Worm (Caenorhabditis elegans): Measurements from ENCODE around the gene C04B4.5.

Gene C04B4.5

ce11 chrX:12321357-12321756, 33.2 kb upstream of the C04B4.5 start, which contains the start of gene F17A2.13:
F17A2.13 (plus strand) TSS chrX:12321657.
- TF ChIP-seq dpl-1 (GFP tag; optimal IDR thresholded peaks at IDR 0.05) (no peak), ceh-27 (GFP tag; optimal IDR thresholded peaks at IDR 0.05) (no peak), F57A8.1 (GFP tag; optimal IDR thresholded peaks at IDR 0.05) (no peak), hlh-26 (GFP tag; conservative IDR thresholded peaks at IDR 0.05) (no peak), let-526 (GFP tag; IDR thresholded peaks at IDR 0.05) (no peak), lin-40 (tag; optimal IDR thresholded peaks at IDR 0.05) (no peak), akir-1 (GFP tag; optimal IDR thresholded peaks at IDR 0.05) (no peak), bed-2 (GFP tag; IDR thresholded peaks at IDR 0.05) (no peak), Y53G8AR.9 (GFP tag; conservative IDR thresholded peaks at IDR 0.05) (no peak), lin-26 (GFP tag; IDR thresholded peaks at IDR 0.05) (no peak), ZK185.1 (tag; optimal IDR thresholded peaks at IDR 0.05; ENCODE audit: poor library complexity, severe bottlenecking) (no peak), aptf-3 (GFP tag; IDR thresholded peaks at IDR 0.05) (no peak)

ce11 chrX:12320737-12321136, 32.6 kb upstream of the C04B4.5 start, which contains the start of gene ceh-40:
ceh-40 (minus strand) TSS chrX:12320777.
- TF ChIP-seq unc-62 (GFP tag; optimal IDR thresholded peaks at IDR 0.05) = peak; percentile 5
- no peak for TF ChIP-seq nhr-179 (tag; optimal IDR thresholded peaks at IDR 0.05)

- TF ChIP-seq lin-40 (tag; optimal IDR thresholded peaks at IDR 0.05) (no peak), K12H6.12 (tag; optimal IDR thresholded peaks at IDR 0.05) (no peak), ZK185.1 (tag; optimal IDR thresholded peaks at IDR 0.05; ENCODE audit: poor library complexity, severe bottlenecking) (no peak), tlf-1 (GFP tag; optimal IDR thresholded peaks at IDR 0.05) (no peak), K11D2.4 (GFP tag; IDR thresholded peaks at IDR 0.05) (no peak), Y53G8AR.9 (GFP tag; conservative IDR thresholded peaks at IDR 0.05) (no peak)
Observed at ce11 chrX:12317560-12317959, 29.4 kb upstream of the C04B4.5 start.

ce11 chrX:12315268-12315667, 27.1 kb upstream of the C04B4.5 start, which contains the start of gene xtr-2:
xtr-2 (plus strand) TSS chrX:12315568.
- TF ChIP-seq ztf-18 (tag; optimal IDR thresholded peaks at IDR 0.05) = no peak
- TF ChIP-seq egrh-3 (GFP tag; IDR thresholded peaks at IDR 0.05) = no peak

ce11 chrX:12314395-12314794, 26.2 kb upstream of the C04B4.5 start:
- TF ChIP-seq ceh-100 (GFP tag; IDR thresholded peaks at IDR 0.05) (no peak), madf-8 (GFP tag; conservative IDR thresholded peaks at IDR 0.05) (no peak), nfya-1 (tag; optimal IDR thresholded peaks at IDR 0.05; ENCODE audit: borderline replicate concordance, insufficient read depth) (no peak), rcor-1 (GFP tag; IDR thresholded peaks at IDR 0.05) (no peak), Y67H2A.10 (GFP tag; conservative IDR thresholded peaks at IDR 0.05) (no peak), sptf-2 (GFP tag; optimal IDR thresholded peaks at IDR 0.05) (no peak), hmg-1.2 (GFP tag; IDR thresholded peaks at IDR 0.05) (no peak), K11D2.4 (GFP tag; IDR thresholded peaks at IDR 0.05) (no peak), T07F8.4 (tag; optimal IDR thresholded peaks at IDR 0.05) (no peak), hlh-26 (GFP tag; conservative IDR thresholded peaks at IDR 0.05) (no peak), ztf-18 (tag; optimal IDR thresholded peaks at IDR 0.05) (no peak), attf-6 (GFP tag; IDR thresholded peaks at IDR 0.05) (no peak), ceh-79 (tag; optimal IDR thresholded peaks at IDR 0.05) (no peak), rpc-1 (optimal IDR thresholded peaks at IDR 0.05) (no peak), rpc-1 (tag; optimal IDR thresholded peaks at IDR 0.05) (no peak), K12H6.12 (tag; optimal IDR thresholded peaks at IDR 0.05) (no peak), lir-1 (GFP tag; conservative IDR thresholded peaks at IDR 0.05) (no peak), F52B5.7 (tag; optimal IDR thresholded peaks at IDR 0.05) (no peak), him-1 (tag; optimal IDR thresholded peaks at IDR 0.05) (no peak)
